Fruit fly (Drosophila melanogaster) whole organism, embryonic: ENCODE data around the gene Kr-h2.

Experiments
- CG10321 ChIP-seq: fragments of 200-800 bp; sonication (Bioruptor generic); IDR thresholded peaks from 2 replicates; pipeline ENCODE4 v1.3.6; 2022; ENCODE audit warnings: missing biosample characterization, missing genetic modification characterization
- CG10366 ChIP-seq: fragments of 200-800 bp; sonication (Bioruptor generic); IDR thresholded peaks from 2 replicates; pipeline ENCODE4 v1.3.6; 2022; ENCODE audit warnings: missing biosample characterization, missing genetic modification characterization
- CG12942 ChIP-seq: fragments of 200-800 bp; sonication (Bioruptor generic); optimal IDR thresholded peaks from 3 replicates; lab custom pipeline; 2016; ENCODE audit warnings: missing biosample characterization, missing genetic modification characterization
- CG13287 ChIP-seq: fragments of 200-800 bp; sonication (Bioruptor generic); IDR thresholded peaks from 2 replicates; pipeline ENCODE4 v1.3.6; 2022; ENCODE audit warnings: missing biosample characterization, missing genetic modification characterization; ENCODE audit not compliant: partially characterized antibody
- CG17612 ChIP-seq: fragments of 200-800 bp; sonication (Bioruptor generic); IDR thresholded peaks from 2 replicates; pipeline ENCODE4 v1.3.6; 2022; ENCODE audit warnings: missing biosample characterization, missing genetic modification characterization
- CG1832 ChIP-seq: fragments of 200-800 bp; sonication (Bioruptor generic); optimal IDR thresholded peaks from 2 replicates; lab custom pipeline; 2017; ENCODE audit warnings: missing biosample characterization, mild to moderate bottlenecking, missing genetic modification characterization, inconsistent platforms
- CG18764 ChIP-seq: fragments of 200-800 bp; sonication (Bioruptor generic); optimal IDR thresholded peaks from 3 replicates; lab custom pipeline; 2016; ENCODE audit warnings: missing biosample characterization, missing genetic modification characterization
- CG2116 ChIP-seq: fragments of 200-800 bp; sonication (Bioruptor generic); optimal IDR thresholded peaks from 3 replicates; lab custom pipeline; 2018; ENCODE audit warnings: missing biosample characterization, mild to moderate bottlenecking, missing genetic modification characterization
- CG30020 ChIP-seq: fragments of 200-800 bp; optimal IDR thresholded peaks from 2 replicates; lab custom pipeline; 2019; ENCODE audit warnings: missing biosample characterization, mild to moderate bottlenecking, missing genetic modification characterization, moderate library complexity
- CG3281 ChIP-seq: fragments of 200-800 bp; sonication (Bioruptor generic); optimal IDR thresholded peaks from 3 replicates; lab custom pipeline; 2017; ENCODE audit warnings: missing biosample characterization, mild to moderate bottlenecking, missing genetic modification characterization
- CG4328 ChIP-seq: fragments of 200-800 bp; sonication (Bioruptor generic); optimal IDR thresholded peaks from 3 replicates; lab custom pipeline; 2017; ENCODE audit warnings: missing biosample characterization, missing genetic modification reagents, missing genetic modification characterization
- CG4404 ChIP-seq: fragments of 200-800 bp; sonication (Bioruptor generic); IDR thresholded peaks from 2 replicates; pipeline ENCODE4 v1.3.6; 2022; ENCODE audit warnings: missing biosample characterization, missing genetic modification characterization
- CG8089 ChIP-seq: fragments of 200-800 bp; sonication (Bioruptor generic); optimal IDR thresholded peaks from 3 replicates; lab custom pipeline; 2016; ENCODE audit warnings: missing biosample characterization, missing genetic modification characterization
- CG8478 ChIP-seq: fragments of >200 bp; optimal IDR thresholded peaks from 2 replicates; lab custom pipeline; 2018
- Chrac-16 ChIP-seq: fragments of 200-800 bp; sonication (Bioruptor generic); optimal IDR thresholded peaks from 3 replicates; lab custom pipeline; 2016; ENCODE audit warnings: missing biosample characterization, missing genetic modification characterization
- HLH4C ChIP-seq: fragments of 200-800 bp; sonication (Bioruptor generic); IDR thresholded peaks from 3 replicates; pipeline ENCODE4 v1.3.6; 2022; ENCODE audit warnings: missing biosample characterization, missing genetic modification characterization; ENCODE audit not compliant: partially characterized antibody
- Hmr ChIP-seq: fragments of 200-800 bp; sonication (Bioruptor generic); optimal IDR thresholded peaks from 3 replicates; lab custom pipeline; 2017; ENCODE audit warnings: mild to moderate bottlenecking, missing biosample characterization, missing genetic modification reagents, missing genetic modification characterization
- Max ChIP-seq: fragments of 200-800 bp; sonication (Bioruptor generic); optimal IDR thresholded peaks from 2 replicates; lab custom pipeline; 2016; ENCODE audit warnings: missing biosample characterization, mild to moderate bottlenecking, missing genetic modification characterization
- PHDP ChIP-seq: fragments of 200-800 bp; sonication (Bioruptor generic); optimal IDR thresholded peaks from 3 replicates; lab custom pipeline; 2018; ENCODE audit warnings: missing biosample characterization, mild to moderate bottlenecking, missing genetic modification characterization, moderate library complexity
- Pdp1 ChIP-seq, 2 experiments: fragments of 200-800 bp; sonication (Bioruptor generic); optimal IDR thresholded peaks; 3 replicates each; lab custom pipeline; 2016; ENCODE audit warnings: missing biosample characterization in 2 of 2, missing genetic modification characterization in 2 of 2, mild to moderate bottlenecking in 1 of 2, moderate library complexity in 1 of 2
- Sox100B ChIP-seq: fragments of 200-800 bp; sonication (Bioruptor generic); optimal IDR thresholded peaks from 3 replicates; lab custom pipeline; 2018; ENCODE audit warnings: missing biosample characterization, mild to moderate bottlenecking, missing genetic modification characterization
- abd-A ChIP-seq: fragments of 200-800 bp; sonication (Bioruptor generic); optimal IDR thresholded peaks from 3 replicates; lab custom pipeline; 2019; ENCODE audit warnings: missing biosample characterization, mild to moderate bottlenecking, missing genetic modification characterization, moderate library complexity
- bcd ChIP-seq: fragments of 200-800 bp; sonication (Bioruptor generic); optimal IDR thresholded peaks from 2 replicates; lab custom pipeline; 2017; ENCODE audit warnings: missing biosample characterization, mild to moderate bottlenecking, missing genetic modification characterization
- bsh ChIP-seq, 2 experiments: fragments of 200-800 bp; sonication (Bioruptor generic); optimal IDR thresholded peaks; 2 replicates each; lab custom pipeline; 2017 to 2018; ENCODE audit warnings: mild to moderate bottlenecking in 2 of 2, missing biosample characterization in 2 of 2, missing genetic modification characterization in 2 of 2, moderate library complexity in 1 of 2
- chinmo ChIP-seq: fragments of 200-800 bp; sonication (Bioruptor generic); IDR thresholded peaks from 4 replicates; pipeline ENCODE4 v1.3.6; 2022; ENCODE audit warnings: missing biosample characterization, missing genetic modification characterization; ENCODE audit not compliant: partially characterized antibody
- chm ChIP-seq: fragments of 200-800 bp; sonication (Bioruptor generic); IDR thresholded peaks from 2 replicates; pipeline ENCODE4 v1.3.6; 2022; ENCODE audit warnings: missing biosample characterization, missing genetic modification characterization
- croc ChIP-seq: fragments of 200-800 bp; sonication (Bioruptor generic); conservative IDR thresholded peaks from 3 replicates; pipeline ENCODE4 v1.3.6; 2022; ENCODE audit warnings: missing biosample characterization, missing genetic modification characterization
- da ChIP-seq: fragments of 200-800 bp; sonication (Bioruptor generic); optimal IDR thresholded peaks from 2 replicates; lab custom pipeline; 2016; ENCODE audit warnings: missing biosample characterization, missing genetic modification characterization
- en ChIP-seq: fragments of 200-800 bp; sonication (Bioruptor generic); optimal IDR thresholded peaks from 2 replicates; lab custom pipeline; 2016; ENCODE audit warnings: missing biosample characterization, missing genetic modification characterization
- eve ChIP-seq, 2 experiments: fragments of >200 bp; optimal IDR thresholded peaks; 2 replicates each; lab custom pipeline; 2017; ENCODE audit warnings: missing biosample characterization in 2 of 2, missing genetic modification characterization in 2 of 2
- exex ChIP-seq: fragments of 200-800 bp; sonication (Bioruptor generic); optimal IDR thresholded peaks from 4 replicates; lab custom pipeline; 2018; ENCODE audit warnings: missing biosample characterization, mild to moderate bottlenecking, missing genetic modification characterization, moderate library complexity
- eyg ChIP-seq: fragments of 200-800 bp; sonication (Bioruptor generic); optimal IDR thresholded peaks from 3 replicates; lab custom pipeline; 2016; ENCODE audit warnings: missing biosample characterization, missing genetic modification characterization
- grau ChIP-seq: fragments of 200-800 bp; optimal IDR thresholded peaks from 3 replicates; lab custom pipeline; 2019; ENCODE audit warnings: missing biosample characterization, mild to moderate bottlenecking, missing genetic modification characterization, moderate library complexity
- klu ChIP-seq: fragments of 200-800 bp; sonication (Bioruptor generic); IDR thresholded peaks from 2 replicates; pipeline ENCODE4 v1.3.6; 2022; ENCODE audit warnings: missing biosample characterization, missing genetic modification characterization
- mirr ChIP-seq: fragments of 200-800 bp; sonication (Bioruptor generic); optimal IDR thresholded peaks from 3 replicates; lab custom pipeline; 2018; ENCODE audit warnings: missing biosample characterization, mild to moderate bottlenecking, missing genetic modification characterization
- mld ChIP-seq: fragments of 200-800 bp; sonication (Bioruptor generic); IDR thresholded peaks from 3 replicates; pipeline ENCODE4 v1.3.6; 2022; ENCODE audit warnings: missing biosample characterization, missing genetic modification characterization; ENCODE audit not compliant: partially characterized antibody
- nerfin-2 ChIP-seq: fragments of 200-800 bp; sonication (Bioruptor generic); IDR thresholded peaks from 2 replicates; pipeline ENCODE4 v1.3.6; 2022; ENCODE audit warnings: missing biosample characterization, missing genetic modification characterization; ENCODE audit not compliant: partially characterized antibody
- odd ChIP-seq: fragments of 200-800 bp; sonication (Bioruptor generic); optimal IDR thresholded peaks from 2 replicates; lab custom pipeline; 2017; ENCODE audit warnings: missing biosample characterization, mild to moderate bottlenecking, missing genetic modification characterization
- org-1 ChIP-seq: fragments of 200-800 bp; sonication (Bioruptor generic); optimal IDR thresholded peaks from 2 replicates; lab custom pipeline; 2017; ENCODE audit warnings: missing biosample characterization, missing genetic modification characterization
- p53 ChIP-seq: fragments of 200-800 bp; sonication (Bioruptor generic); optimal IDR thresholded peaks from 2 replicates; lab custom pipeline; 2016; ENCODE audit warnings: missing biosample characterization, missing genetic modification characterization
- pan ChIP-seq, 4 experiments: fragments of >200 bp in 3 of 4; fragments of 200-800 bp in 1 of 4; sonication (Bioruptor generic) in 1 of 4; optimal IDR thresholded peaks in 3 of 4; IDR thresholded peaks in 1 of 4; 2 replicates each; pipeline versions ENCODE4 v1.3.6 to Lab custom; 2017 to 2022; ENCODE audit warnings: missing biosample characterization in 2 of 4, missing genetic modification characterization in 2 of 4, mixed read lengths in 1 of 4
- pb ChIP-seq: fragments of 200-800 bp; sonication (Bioruptor generic); optimal IDR thresholded peaks from 3 replicates; lab custom pipeline; 2016; ENCODE audit warnings: missing biosample characterization, missing genetic modification characterization
- pita ChIP-seq: fragments of 200-800 bp; sonication (Bioruptor generic); optimal IDR thresholded peaks from 2 replicates; lab custom pipeline; 2017; ENCODE audit warnings: missing biosample characterization, mild to moderate bottlenecking, missing genetic modification characterization
- prd ChIP-seq, 3 experiments: fragments of >200 bp in 2 of 3; fragments of 200-800 bp in 1 of 3; sonication (Bioruptor generic) in 1 of 3; optimal IDR thresholded peaks in 2 of 3; IDR thresholded peaks in 1 of 3; 2 replicates in 2 of 3; 3 replicates in 1 of 3; pipeline versions ENCODE4 v1.3.6 to Lab custom; 2017 to 2022; ENCODE audit warnings: missing biosample characterization in 1 of 3, missing genetic modification characterization in 1 of 3
- slbo ChIP-seq: fragments of 200-800 bp; sonication (Bioruptor generic); IDR thresholded peaks from 2 replicates; pipeline ENCODE4 v1.3.6; 2022; ENCODE audit warnings: missing biosample characterization, missing genetic modification characterization
- stc ChIP-seq: fragments of 200-800 bp; sonication (Bioruptor generic); IDR thresholded peaks from 2 replicates; pipeline ENCODE4 v1.3.6; 2022; ENCODE audit warnings: missing biosample characterization, missing genetic modification characterization
- tx ChIP-seq: fragments of 200-800 bp; sonication (Bioruptor generic); optimal IDR thresholded peaks from 2 replicates; lab custom pipeline; 2016; ENCODE audit warnings: missing biosample characterization, missing genetic modification characterization
- unpg ChIP-seq: fragments of 200-800 bp; sonication (Bioruptor generic); optimal IDR thresholded peaks from 3 replicates; lab custom pipeline; 2018; ENCODE audit warnings: missing biosample characterization, mild to moderate bottlenecking, missing genetic modification characterization, moderate library complexity
- yki ChIP-seq: fragments of >200 bp; optimal IDR thresholded peaks from 3 replicates; lab custom pipeline; 2018

Gene Kr-h2

dm6 chr2L:6065823-6066222, 5.0 kb upstream of the Kr-h2 start, which contains the start of the genes Fbw5 and CG9147 (continued):
- TF ChIP-seq CG4328 (GFP tag; lab: Kevin White, UChicago), result peak; percentile 83
- peak; percentile 99 for TF ChIP-seq grau (tag; lab: Kevin White, UChicago)
- peak; percentile 70 for TF ChIP-seq HLH4C (GFP tag; lab: Robert Waterston, UW)
- peak; percentile 100 for TF ChIP-seq slbo
- peak; percentile 99 for TF ChIP-seq odd (GFP tag; lab: Kevin White, UChicago)
- no peak for TF ChIP-seq CG1832
- TF ChIP-seq CG2116 (GFP tag; lab: Kevin White, UChicago), result peak; percentile 96
- TF ChIP-seq Max, result peak; percentile 100
- TF ChIP-seq Chrac-16 (GFP tag; lab: Kevin White, UChicago), result peak; percentile 100
- TF ChIP-seq PHDP, result peak; percentile 100
- no peak for TF ChIP-seq abd-A (tag; lab: Kevin White, UChicago)
- peak; percentile 98 for TF ChIP-seq CG3281 (GFP tag; lab: Kevin White, UChicago)
- TF ChIP-seq CG10366 (GFP tag; lab: Robert Waterston, UW), result peak; percentile 100
- TF ChIP-seq CG10321 (GFP tag; lab: Robert Waterston, UW), result peak; percentile 90
- TF ChIP-seq CG18764 (GFP tag; lab: Kevin White, UChicago), result peak; percentile 98
- TF ChIP-seq eyg (GFP tag; lab: Kevin White, UChicago), result peak; percentile 99
- TF ChIP-seq nerfin-2, result peak; percentile 71
- TF ChIP-seq CG8089 (GFP tag; lab: Kevin White, UChicago), result peak; percentile 99
- peak; percentile 92 for TF ChIP-seq CG30020 (tag; lab: Kevin White, UChicago)
- TF ChIP-seq Hmr (GFP tag; lab: Kevin White, UChicago), result peak; percentile 100
- peak in 1 of 2 experiments; percentile 25 for TF ChIP-seq pan (optimal IDR thresholded peaks at IDR 0.05; lab: Kevin White, UChicago)
- TF ChIP-seq pan (GFP tag; optimal IDR thresholded peaks at IDR 0.05 in 1 of 2, IDR thresholded peaks at IDR 0.05 in 1 of 2), result peak; percentile 70 to 99
- TF ChIP-seq CG8478 (lab: Kevin White, UChicago), result no peak
- TF ChIP-seq Sox100B (GFP tag; lab: Kevin White, UChicago), result peak; percentile 99
- peak; percentile 100 for TF ChIP-seq unpg (GFP tag; lab: Kevin White, UChicago)
- peak; percentile 98 for TF ChIP-seq CG4404 (GFP tag; lab: Robert Waterston, UW)
- peak; percentile 96 for TF ChIP-seq CG17612 (GFP tag; lab: Robert Waterston, UW)
- TF ChIP-seq yki (lab: Kevin White, UChicago), result no peak
- TF ChIP-seq CG12942 (GFP tag; lab: Kevin White, UChicago), result peak; percentile 100
- no peak for TF ChIP-seq prd (optimal IDR thresholded peaks at IDR 0.05; lab: Kevin White, UChicago)
- peak; percentile 100 for TF ChIP-seq prd (GFP tag; IDR thresholded peaks at IDR 0.05; lab: Robert Waterston, UW)
- TF ChIP-seq croc (GFP tag; lab: Robert Waterston, UW), result peak; percentile 99
- peak; percentile 99 for TF ChIP-seq org-1 (GFP tag; lab: Kevin White, UChicago)
- no peak for TF ChIP-seq pita (GFP tag; lab: Kevin White, UChicago)
- 0 out of 3 replicates have a peak, but pooled peaks have one; percentile 33 for TF ChIP-seq mld (GFP tag; lab: Robert Waterston, UW)
- TF ChIP-seq p53 (GFP tag; lab: Kevin White, UChicago), result peak; percentile 97
- TF ChIP-seq bcd, result peak; percentile 99
- peak; percentile 99 to 100 for TF ChIP-seq Pdp1 (GFP tag; optimal IDR thresholded peaks at IDR 0.05; lab: Kevin White, UChicago)
- TF ChIP-seq chinmo, result 0 out of 4 replicates have a peak, but pooled peaks have one; percentile 11
- peak; percentile 100 for TF ChIP-seq chm
- TF ChIP-seq klu, result peak; percentile 99
- TF ChIP-seq eve (GFP tag; optimal IDR thresholded peaks at IDR 0.05; lab: Kevin White, UChicago), result peak in 1 of 2 experiments; percentile 70
- peak; percentile 99 for TF ChIP-seq da (GFP tag; lab: Kevin White, UChicago)
- peak; percentile 81 for TF ChIP-seq CG13287 (GFP tag; lab: Robert Waterston, UW)
- peak; percentile 94 for TF ChIP-seq exex
- TF ChIP-seq mirr, result peak; percentile 97
- TF ChIP-seq tx, result peak; percentile 100
- peak; percentile 99 for TF ChIP-seq stc (GFP tag; lab: Robert Waterston, UW)
- peak; percentile 99 to 100 for TF ChIP-seq bsh (GFP tag; optimal IDR thresholded peaks at IDR 0.05; lab: Kevin White, UChicago)
- TF ChIP-seq en (GFP tag; lab: Kevin White, UChicago), result peak; percentile 99
- peak; percentile 99 for TF ChIP-seq pb
